Worm (Caenorhabditis elegans): ENCODE results near the gene C33A12.3.

Gene C33A12.3

ce11 chrIV:9513360-9513777 is 567 bp upstream of the C33A12.3 start:
- TF ChIP-seq unc-130 (GFP tag; optimal IDR thresholded peaks at IDR 0.05) = no peak
- no peak for TF ChIP-seq nhr-6 (tag; optimal IDR thresholded peaks at IDR 0.05)
- no peak for TF ChIP-seq D1046.2 (GFP tag; IDR thresholded peaks at IDR 0.05)
- TF ChIP-seq nhr-28 (tag; optimal IDR thresholded peaks at IDR 0.05) = peak; percentile 83
- TF ChIP-seq nhr-41 (GFP tag; IDR thresholded peaks at IDR 0.05) = no peak
- TF ChIP-seq R02D3.7 (tag; optimal IDR thresholded peaks at IDR 0.05) = no peak
- no peak for TF ChIP-seq dmd-8 (GFP tag; IDR thresholded peaks at IDR 0.05)
- TF ChIP-seq dve-1 (tag; optimal IDR thresholded peaks at IDR 0.05; ENCODE audit: insufficient read depth) = peak; percentile 70
- no peak for TF ChIP-seq nhr-76 (tag; optimal IDR thresholded peaks at IDR 0.05)
- TF ChIP-seq zag-1 (tag; optimal IDR thresholded peaks at IDR 0.05) = no peak
- no peak for TF ChIP-seq nhr-111 (GFP tag; optimal IDR thresholded peaks at IDR 0.05)
- no peak for TF ChIP-seq nhr-10 (tag; optimal IDR thresholded peaks at IDR 0.05)
- no peak for TF ChIP-seq zip-11 (GFP tag; IDR thresholded peaks at IDR 0.05)
- TF ChIP-seq spr-1 (tag; optimal IDR thresholded peaks at IDR 0.05) = no peak
- TF ChIP-seq egl-43 (GFP tag; IDR thresholded peaks at IDR 0.05) = no peak
- TF ChIP-seq F37D6.2 (tag; optimal IDR thresholded peaks at IDR 0.05) = no peak
- no peak for TF ChIP-seq F49E8.2 (tag; optimal IDR thresholded peaks at IDR 0.05; ENCODE audit: borderline replicate concordance)
- TF ChIP-seq T26A8.4 (GFP tag; IDR thresholded peaks at IDR 0.05) = no peak
- no peak for TF ChIP-seq zfp-2 (tag; optimal IDR thresholded peaks at IDR 0.05)
- TF ChIP-seq zip-2 (tag; optimal IDR thresholded peaks at IDR 0.05) = no peak
- TF ChIP-seq mep-1 (tag; optimal IDR thresholded peaks at IDR 0.05) = peak; percentile 28
- TF ChIP-seq dmd-9 (GFP tag; IDR thresholded peaks at IDR 0.05) = no peak
- TF ChIP-seq ces-1 (GFP tag; optimal IDR thresholded peaks at IDR 0.05) = no peak
- TF ChIP-seq ztf-11 (tag; optimal IDR thresholded peaks at IDR 0.05) = no peak
- TF ChIP-seq lin-1 (GFP tag; IDR thresholded peaks at IDR 0.05) = no peak; the same call in 1 of the 2 replicates
- no peak for TF ChIP-seq snpc-1.2 (GFP tag; IDR thresholded peaks at IDR 0.05)
- no peak for TF ChIP-seq lim-7 (GFP tag; IDR thresholded peaks at IDR 0.05)
- TF ChIP-seq saeg-2 (GFP tag; IDR thresholded peaks at IDR 0.05) = no peak
- no peak for TF ChIP-seq nhr-25 (tag; optimal IDR thresholded peaks at IDR 0.05; ENCODE audit: borderline replicate concordance, insufficient read depth)
- no peak for TF ChIP-seq F26F4.8 (GFP tag; conservative IDR thresholded peaks at IDR 0.05)
- TF ChIP-seq cey-2 (tag; optimal IDR thresholded peaks at IDR 0.05; ENCODE audit: borderline replicate concordance, insufficient read depth) = no peak
- TF ChIP-seq tra-1 (GFP tag; IDR thresholded peaks at IDR 0.05) = no peak
- TF ChIP-seq unc-39 (tag; optimal IDR thresholded peaks at IDR 0.05) = no peak
- peak in 1 of 2 experiments; percentile 72 for TF ChIP-seq mdl-1 (tag; optimal IDR thresholded peaks at IDR 0.05)
- no peak for TF ChIP-seq ceh-82 (tag; optimal IDR thresholded peaks at IDR 0.05)
- TF ChIP-seq nhr-77 (tag; optimal IDR thresholded peaks at IDR 0.05) = peak; percentile 78
- TF ChIP-seq madf-5 (GFP tag; IDR thresholded peaks at IDR 0.05) = no peak
- peak; percentile 19 to 20 for TF ChIP-seq hif-1 (tag; optimal IDR thresholded peaks at IDR 0.05)
- TF ChIP-seq Y48G9A.11 (GFP tag; IDR thresholded peaks at IDR 0.05) = 0 out of 2 replicates have a peak, but pooled peaks have one; percentile 53
- TF ChIP-seq sdz-12 (GFP tag; optimal IDR thresholded peaks at IDR 0.05) = no peak
- TF ChIP-seq ZK337.2 (GFP tag; IDR thresholded peaks at IDR 0.05) = no peak
- no peak for TF ChIP-seq ceh-28 (tag; optimal IDR thresholded peaks at IDR 0.05)
- peak; percentile 22 for TF ChIP-seq T20F7.1 (GFP tag; optimal IDR thresholded peaks at IDR 0.05)
- TF ChIP-seq zfp-3 (GFP tag; conservative IDR thresholded peaks at IDR 0.05) = no peak
- no peak for TF ChIP-seq F10B5.3 (tag; optimal IDR thresholded peaks at IDR 0.05)
- peak; percentile 9 for TF ChIP-seq jun-1 (tag; optimal IDR thresholded peaks at IDR 0.05)
- TF ChIP-seq ceh-32 (tag; optimal IDR thresholded peaks at IDR 0.05; ENCODE audit: poor library complexity) = no peak
- TF ChIP-seq fos-1 (tag; optimal IDR thresholded peaks at IDR 0.05) = no peak
- TF ChIP-seq daf-16 (GFP tag; optimal IDR thresholded peaks at IDR 0.05) = no peak
- peak; percentile 78 for TF ChIP-seq daf-16 (tag; optimal IDR thresholded peaks at IDR 0.05)
- TF ChIP-seq mdt-29 (GFP tag; IDR thresholded peaks at IDR 0.05) = no peak
- TF ChIP-seq lin-38 (GFP tag; IDR thresholded peaks at IDR 0.05) = peak; percentile 26; the same call in 1 of the 2 replicates
